Worm (Caenorhabditis elegans): ENCODE data around the gene try-8.

The try-8 gene

ce11 chrV:7490340-7490739, 36.2 kb upstream of the try-8 start, which contains the start of gene srbc-9:
srbc-9 (minus strand) TSS chrV:7490440.
- TF ChIP-seq dve-1 (tag; optimal IDR thresholded peaks at IDR 0.05) (no peak), pag-3 (tag; optimal IDR thresholded peaks at IDR 0.05; ENCODE audit: borderline replicate concordance) (no peak), zip-5 (tag; optimal IDR thresholded peaks at IDR 0.05) (no peak), che-1 (tag; optimal IDR thresholded peaks at IDR 0.05) (no peak), unc-86 (tag; optimal IDR thresholded peaks at IDR 0.05) (no peak), dmd-4 (tag; optimal IDR thresholded peaks at IDR 0.05; ENCODE audit: borderline replicate concordance) (no peak), hlh-30 (tag; optimal IDR thresholded peaks at IDR 0.05; ENCODE audit: insufficient read depth) (no peak), ceh-2 (tag; optimal IDR thresholded peaks at IDR 0.05) (no peak), ceh-45 (GFP tag; IDR thresholded peaks at IDR 0.05) (no peak), pqm-1 (tag; optimal IDR thresholded peaks at IDR 0.05) (no peak), hlh-8 (tag; optimal IDR thresholded peaks at IDR 0.05) (no peak), ztf-16 (tag; optimal IDR thresholded peaks at IDR 0.05) (no peak), ceh-6 (GFP tag; optimal IDR thresholded peaks at IDR 0.05) (no peak), pax-1 (tag; optimal IDR thresholded peaks at IDR 0.05) (no peak), elt-2 (tag; optimal IDR thresholded peaks at IDR 0.05) (no peak), pha-2 (tag; optimal IDR thresholded peaks at IDR 0.05) (no peak), ets-4 (tag; optimal IDR thresholded peaks at IDR 0.05) (no peak), hlh-13 (GFP tag; optimal IDR thresholded peaks at IDR 0.05) (no peak), hlh-15 (tag; optimal IDR thresholded peaks at IDR 0.05) (no peak), ceh-24 (tag; optimal IDR thresholded peaks at IDR 0.05) (no peak)

- TF ChIP-seq elt-4 (tag; optimal IDR thresholded peaks at IDR 0.05), result no peak
- TF ChIP-seq hlh-13 (GFP tag; optimal IDR thresholded peaks at IDR 0.05), result no peak
- no peak for TF ChIP-seq ceh-34 (tag; optimal IDR thresholded peaks at IDR 0.05)
- TF ChIP-seq ceh-45 (GFP tag; IDR thresholded peaks at IDR 0.05), result no peak
Observed at ce11 chrV:7487518-7487917, 33.4 kb upstream of the try-8 start, which contains the start of gene srbc-7. srbc-7 (minus strand) TSS chrV:7487618.

ce11 chrV:7485000-7485399, 30.9 kb upstream of the try-8 start, which contains the start of gene srbc-8:
srbc-8 (minus strand) TSS chrV:7485100.
- TF ChIP-seq ceh-22 (tag; optimal IDR thresholded peaks at IDR 0.05), result no peak
- no peak for TF ChIP-seq ceh-48 (tag; optimal IDR thresholded peaks at IDR 0.05)
- no peak for TF ChIP-seq sdc-2 (tag; optimal IDR thresholded peaks at IDR 0.05)
- no peak for TF ChIP-seq nhr-232 (tag; optimal IDR thresholded peaks at IDR 0.05)
- no peak for TF ChIP-seq ceh-19 (GFP tag; optimal IDR thresholded peaks at IDR 0.05)
- no peak for TF ChIP-seq fkh-10 (GFP tag; optimal IDR thresholded peaks at IDR 0.05)
- no peak for TF ChIP-seq elt-4 (tag; optimal IDR thresholded peaks at IDR 0.05)
- TF ChIP-seq ceh-34 (tag; optimal IDR thresholded peaks at IDR 0.05), result no peak
- no peak for TF ChIP-seq pag-3 (tag; optimal IDR thresholded peaks at IDR 0.05; ENCODE audit: borderline replicate concordance)
- TF ChIP-seq lin-11 (tag; optimal IDR thresholded peaks at IDR 0.05), result no peak
- TF ChIP-seq Y22D7AL.16 (tag; optimal IDR thresholded peaks at IDR 0.05), result no peak
- TF ChIP-seq ahr-1 (tag; optimal IDR thresholded peaks at IDR 0.05), result no peak

ce11 chrV:7480949-7481348, 26.8 kb upstream of the try-8 start, which contains the start of gene C18B10.6:
C18B10.6 (minus strand) TSS chrV:7481049.
- TF ChIP-seq fkh-10 (GFP tag; optimal IDR thresholded peaks at IDR 0.05), result no peak
- no peak for TF ChIP-seq sox-4 (tag; optimal IDR thresholded peaks at IDR 0.05)

- TF ChIP-seq C38D4.7 (GFP tag; optimal IDR thresholded peaks at IDR 0.05) (no peak), fax-1 (tag; optimal IDR thresholded peaks at IDR 0.05) (no peak), gmeb-2 (tag; optimal IDR thresholded peaks at IDR 0.05) (no peak), ceh-18 (tag; optimal IDR thresholded peaks at IDR 0.05) (no peak), ceh-9 (tag; optimal IDR thresholded peaks at IDR 0.05) (no peak), T23F11.4 (GFP tag; optimal IDR thresholded peaks at IDR 0.05) (no peak), ets-4 (tag; optimal IDR thresholded peaks at IDR 0.05) (no peak), ref-2 (tag; optimal IDR thresholded peaks at IDR 0.05) (no peak), ceh-14 (tag; optimal IDR thresholded peaks at IDR 0.05) (no peak), hlh-30 (tag; optimal IDR thresholded peaks at IDR 0.05; ENCODE audit: insufficient read depth) (no peak), ama-1 (optimal IDR thresholded peaks at IDR 0.05) (no peak), che-1 (tag; optimal IDR thresholded peaks at IDR 0.05) (no peak), syd-9 (tag; optimal IDR thresholded peaks at IDR 0.05) (no peak), pqm-1 (tag; optimal IDR thresholded peaks at IDR 0.05) (no peak), hlh-8 (tag; optimal IDR thresholded peaks at IDR 0.05) (no peak)
Observed at ce11 chrV:7478404-7478803, 24.3 kb upstream of the try-8 start, which contains the start of gene str-190. str-190 (minus strand) TSS chrV:7478504.
